Worm (Caenorhabditis elegans): Measurements from ENCODE around the gene metl-2.

metl-2 gene

ce11 chrII:15004538-15004937 lies 34.8 kb downstream of the metl-2 start (continued):
- TF ChIP-seq ceh-79 (tag; optimal IDR thresholded peaks at IDR 0.05) (no peak), die-1 (tag; optimal IDR thresholded peaks at IDR 0.05) (peak; percentile 51), mxl-1 (tag; optimal IDR thresholded peaks at IDR 0.05) (no peak), ceh-58 (GFP tag; IDR thresholded peaks at IDR 0.05) (peak; percentile 87; the same call in 1 of the 2 replicates), lsl-1 (GFP tag; optimal IDR thresholded peaks at IDR 0.05) (peak; percentile 41), snpc-3.4 (tag; optimal IDR thresholded peaks at IDR 0.05) (peak; percentile 20), tbp1 (GFP tag; optimal IDR thresholded peaks at IDR 0.05) (peak; percentile 49), snpc-4 (GFP tag; optimal IDR thresholded peaks at IDR 0.05) (no peak), snpc-4 (tag; optimal IDR thresholded peaks at IDR 0.05) (peak in 2 of 4 experiments; percentile 8 to 39), hlh-12 (tag; optimal IDR thresholded peaks at IDR 0.05) (no peak), bed-2 (GFP tag; IDR thresholded peaks at IDR 0.05) (no peak), lag-1 (GFP tag; IDR thresholded peaks at IDR 0.05) (no peak), pbrm-1 (GFP tag; IDR thresholded peaks at IDR 0.05) (peak; percentile 65), mel-28 (tag; optimal IDR thresholded peaks at IDR 0.05; ENCODE audit: borderline replicate concordance) (no peak), lin-35 (GFP tag; optimal IDR thresholded peaks at IDR 0.05) (peak in 1 of 3 experiments; percentile 26), lir-1 (GFP tag; conservative IDR thresholded peaks at IDR 0.05) (no peak), sptf-2 (GFP tag; optimal IDR thresholded peaks at IDR 0.05) (no peak), madf-3 (GFP tag; IDR thresholded peaks at IDR 0.05) (peak; percentile 87), nhr-80 (tag; optimal IDR thresholded peaks at IDR 0.05) (no peak), ztf-22 (GFP tag; optimal IDR thresholded peaks at IDR 0.05) (no peak), tlf-1 (GFP tag; optimal IDR thresholded peaks at IDR 0.05) (peak; percentile 4), hsf-1 (GFP tag; IDR thresholded peaks at IDR 0.05) (peak; percentile 87), aptf-3 (GFP tag; IDR thresholded peaks at IDR 0.05) (peak; percentile 80; the same call in 1 of the 2 replicates), repo-1 (tag; optimal IDR thresholded peaks at IDR 0.05) (no peak), F57C9.4 (tag; optimal IDR thresholded peaks at IDR 0.05) (no peak), F49E8.2 (tag; optimal IDR thresholded peaks at IDR 0.05; ENCODE audit: insufficient read depth) (peak; percentile 70), akir-1 (GFP tag; optimal IDR thresholded peaks at IDR 0.05) (no peak), attf-6 (GFP tag; IDR thresholded peaks at IDR 0.05) (peak; percentile 54), ztf-18 (tag; optimal IDR thresholded peaks at IDR 0.05) (peak; percentile 18), attf-3 (GFP tag; conservative IDR thresholded peaks at IDR 0.05) (peak; percentile 35; the same call in 1 of the 2 replicates), B0019.2 (GFP tag; conservative IDR thresholded peaks at IDR 0.05) (no peak), lin-40 (tag; optimal IDR thresholded peaks at IDR 0.05) (no peak), Y56A3A.18 (GFP tag; IDR thresholded peaks at IDR 0.05) (no peak), nfya-2 (GFP tag; IDR thresholded peaks at IDR 0.05) (peak; percentile 80; the same call in 1 of the 2 replicates), bed-1 (GFP tag; IDR thresholded peaks at IDR 0.05) (0 out of 2 replicates have a peak, but pooled peaks have one; percentile 25), lin-54 (GFP tag; optimal IDR thresholded peaks at IDR 0.05) (peak; percentile 73), ceh-91 (GFP tag; IDR thresholded peaks at IDR 0.05) (peak; percentile 79), lin-26 (GFP tag; IDR thresholded peaks at IDR 0.05) (peak; percentile 72), hlh-26 (GFP tag; conservative IDR thresholded peaks at IDR 0.05) (no peak), unc-130 (GFP tag; optimal IDR thresholded peaks at IDR 0.05) (peak; percentile 78), cebp-2 (GFP tag; IDR thresholded peaks at IDR 0.05) (peak; percentile 79; the same call in 1 of the 2 replicates), Y67H2A.10 (GFP tag; conservative IDR thresholded peaks at IDR 0.05) (no peak), ets-4 (GFP tag; optimal IDR thresholded peaks at IDR 0.05) (no peak), ceh-27 (GFP tag; optimal IDR thresholded peaks at IDR 0.05) (no peak), B0035.1 (tag; optimal IDR thresholded peaks at IDR 0.05) (no peak), nhr-120 (GFP tag; IDR thresholded peaks at IDR 0.05) (no peak), Y53F4B.3 (GFP tag; IDR thresholded peaks at IDR 0.05) (no peak), dpff-1 (tag; optimal IDR thresholded peaks at IDR 0.05) (peak; percentile 16), atf-7 (tag; optimal IDR thresholded peaks at IDR 0.05) (peak; percentile 59)

Measured in whole organism, young adult.